Worm (Caenorhabditis elegans) whole organism, mixed stage, embryonic: ENCODE data around the gene C29F9.2.

Source experiments
- ceh-43 ChIP-seq: fragments of 200-800 bp; sonication (Bioruptor generic); optimal IDR thresholded peaks from 2 replicates; lab custom pipeline; 2018; ENCODE audit warnings: mild to moderate bottlenecking, missing genetic modification characterization, moderate library complexity, missing compliant biosample characterization
- drap-1 ChIP-seq: fragments of 200-800 bp; sonication (Bioruptor generic); optimal IDR thresholded peaks from 3 replicates; lab custom pipeline; 2018; ENCODE audit warnings: mild to moderate bottlenecking, missing genetic modification characterization, missing compliant biosample characterization
- elt-1 ChIP-seq: sonication (generic microtip); optimal IDR thresholded peaks from 2 replicates; lab custom pipeline; 2017; ENCODE audit warnings: missing genetic modification characterization, mild to moderate bottlenecking, missing compliant biosample characterization, antibody characterized with exemption, moderate library complexity, borderline replicate concordance; ENCODE audit not compliant: insufficient read depth
- elt-3 ChIP-seq: fragments of 150-350 bp; optimal IDR thresholded peaks from 2 replicates; lab custom pipeline; 2014; ENCODE audit warnings: missing biosample characterization, missing genetic modification characterization
- flh-1 ChIP-seq: fragments of 200-800 bp; sonication (Bioruptor generic); optimal IDR thresholded peaks from 2 replicates; lab custom pipeline; 2018; ENCODE audit warnings: mild to moderate bottlenecking, missing genetic modification characterization, moderate library complexity, missing compliant biosample characterization
- lin-13 ChIP-seq: fragments of 150-350 bp; optimal IDR thresholded peaks from 2 replicates; lab custom pipeline; 2014; ENCODE audit warnings: missing biosample characterization, missing genetic modification characterization
- lsy-2 ChIP-seq: fragments of 150-350 bp; optimal IDR thresholded peaks from 2 replicates; lab custom pipeline; 2014; ENCODE audit warnings: missing biosample characterization, missing genetic modification characterization
- mab-5 ChIP-seq: fragments of 150-350 bp; optimal IDR thresholded peaks from 2 replicates; lab custom pipeline; 2014; ENCODE audit warnings: missing biosample characterization, missing genetic modification characterization
- nhr-2 ChIP-seq: fragments of 150-350 bp; optimal IDR thresholded peaks from 2 replicates; lab custom pipeline; 2014; ENCODE audit warnings: missing biosample characterization, missing genetic modification characterization
- pha-4 ChIP-seq: fragments of 150-350 bp; optimal IDR thresholded peaks from 2 replicates; lab custom pipeline; 2018; ENCODE audit warnings: missing biosample characterization, missing genetic modification reagents, missing genetic modification characterization
- snpc-4 ChIP-seq: fragments of 150-350 bp; optimal IDR thresholded peaks from 2 replicates; lab custom pipeline; 2014; ENCODE audit warnings: missing biosample characterization, missing genetic modification characterization
- unc-39 ChIP-seq: fragments of 150-350 bp; optimal IDR thresholded peaks from 2 replicates; lab custom pipeline; 2014; ENCODE audit warnings: missing biosample characterization, missing genetic modification characterization
- unc-62 ChIP-seq: fragments of 150-350 bp; optimal IDR thresholded peaks from 2 replicates; lab custom pipeline; 2014; ENCODE audit warnings: missing biosample characterization, missing genetic modification reagents, missing genetic modification characterization
- ztf-11 ChIP-seq: fragments of 150-350 bp; optimal IDR thresholded peaks from 2 replicates; lab custom pipeline; 2014; ENCODE audit warnings: missing biosample characterization, missing genetic modification characterization

- TF ChIP-seq lsy-2 (tag; lab: Kevin White, UChicago) (no peak), snpc-4 (tag; lab: Kevin White, UChicago) (no peak), elt-1 (tag; lab: Kevin White, UChicago) (no peak), ztf-11 (tag; lab: Kevin White, UChicago) (no peak), unc-62 (GFP tag; lab: Kevin White, UChicago) (no peak), unc-39 (no peak), ceh-43 (GFP tag; lab: Kevin White, UChicago) (no peak), pha-4 (tag; lab: Kevin White, UChicago) (no peak), nhr-2 (tag; lab: Kevin White, UChicago) (no peak), flh-1 (GFP tag; lab: Kevin White, UChicago) (no peak), elt-3 (tag; lab: Kevin White, UChicago) (no peak), lin-13 (no peak), drap-1 (GFP tag; lab: Kevin White, UChicago) (no peak), mab-5 (no peak)
These were observed 10.5 kb upstream of the C29F9.2 start, which contains the start of gene pals-24 for ce11 chrIII:120199-120598.
